Worm (Caenorhabditis elegans): ENCODE data around the gene rpi-2.
A peak's percentile ranks its signal among the peaks of the same experiment; 100 is the strongest.

DNA sequence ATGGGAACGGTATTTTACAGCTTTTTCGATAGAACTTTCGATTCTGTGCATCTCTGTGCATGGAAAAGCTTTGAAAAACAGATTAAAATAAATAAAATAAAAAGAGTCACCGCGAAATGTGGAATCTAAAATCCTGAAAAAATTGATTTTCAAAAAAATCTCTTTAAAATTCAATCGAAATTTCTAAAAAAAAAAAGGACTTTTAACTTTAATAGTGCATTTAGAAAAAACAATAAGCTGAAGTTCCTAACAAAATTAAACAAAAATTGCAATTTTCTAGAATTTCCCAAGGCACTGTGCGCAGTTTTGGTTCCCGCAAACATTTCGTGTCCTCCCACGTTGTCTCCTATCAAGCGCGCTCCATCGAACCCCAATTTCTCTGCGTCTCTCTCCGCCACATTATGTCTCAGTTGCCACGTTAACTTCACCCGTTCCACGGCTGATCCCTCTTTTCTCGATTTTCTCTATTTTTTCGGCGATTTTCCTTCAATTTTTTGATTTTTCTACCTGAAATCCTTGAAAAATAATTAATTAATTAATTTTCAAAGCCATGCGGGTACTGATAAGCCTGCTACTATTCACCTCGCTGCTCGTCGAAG lies 34.5 kb downstream of the rpi-2 start, which contains the start of the genes Y41D4A.6 and Y41D4A.4:
- TF ChIP-seq nhr-25 (tag; optimal IDR thresholded peaks at IDR 0.05) (peak; percentile 72), aly-2 (tag; optimal IDR thresholded peaks at IDR 0.05) (no peak), nhr-12 (tag; optimal IDR thresholded peaks at IDR 0.05) (no peak), F13H6.1 (tag; optimal IDR thresholded peaks at IDR 0.05) (peak; percentile 82), skn-1 (tag; optimal IDR thresholded peaks at IDR 0.05) (no peak), snpc-4 (tag; optimal IDR thresholded peaks at IDR 0.05) (peak; percentile 42), unc-55 (GFP tag; optimal IDR thresholded peaks at IDR 0.05) (peak; percentile 90), elt-3 (tag; optimal IDR thresholded peaks at IDR 0.05) (no peak), egl-27 (tag; optimal IDR thresholded peaks at IDR 0.05) (no peak)
